Worm (Caenorhabditis elegans) whole organism, midembryonic: ENCODE results near the gene C37H5.13.

Experiments
- cog-1 ChIP-seq: sonication (generic microtip); optimal IDR thresholded peaks from 2 replicates; lab custom pipeline; 2016; ENCODE audit warnings: missing genetic modification characterization, missing compliant biosample characterization
- tab-1 ChIP-seq: fragments of 200-800 bp; sonication (Bioruptor generic); IDR thresholded peaks from 2 replicates; pipeline ENCODE4 v1.3.6; 2022; ENCODE audit warnings: missing genetic modification characterization, missing compliant biosample characterization

- TF ChIP-seq tab-1 (no peak), cog-1 (no peak)
Measured at ce11 chrV:4834277-4834676, 28.5 kb downstream of the C37H5.13 start, which contains the start of gene C37H5.14.
